Fruit fly (Drosophila melanogaster) whole organism, embryonic: ENCODE data around the gene CG17744.

Source experiments
- Abd-B ChIP-seq: fragments of 200-800 bp; sonication (Bioruptor generic); optimal IDR thresholded peaks from 2 replicates; lab custom pipeline; 2018; ENCODE audit warnings: missing biosample characterization, mild to moderate bottlenecking, missing genetic modification characterization, moderate library complexity
- Atf-2 ChIP-seq: fragments of 200-800 bp; sonication (Bioruptor generic); optimal IDR thresholded peaks from 2 replicates; lab custom pipeline; 2016; ENCODE audit warnings: missing biosample characterization, missing genetic modification characterization
- CG10654 ChIP-seq: fragments of 200-800 bp; sonication (Bioruptor generic); optimal IDR thresholded peaks from 2 replicates; lab custom pipeline; 2016; ENCODE audit warnings: missing biosample characterization, missing genetic modification characterization
- CG11398 ChIP-seq: fragments of 200-800 bp; sonication (Bioruptor generic); optimal IDR thresholded peaks from 2 replicates; lab custom pipeline; 2016; ENCODE audit warnings: missing biosample characterization, missing genetic modification characterization
- CG11560 ChIP-seq: fragments of 200-800 bp; sonication (Bioruptor generic); IDR thresholded peaks from 3 replicates; pipeline ENCODE4 v1.3.6; 2022; ENCODE audit warnings: missing biosample characterization, missing genetic modification characterization
- CG14441 ChIP-seq: fragments of 200-800 bp; sonication (Bioruptor generic); IDR thresholded peaks from 2 replicates; pipeline ENCODE4 v1.3.6; 2022; ENCODE audit warnings: missing biosample characterization, missing genetic modification characterization
- CG1647 ChIP-seq: fragments of 200-800 bp; sonication (Bioruptor generic); optimal IDR thresholded peaks from 3 replicates; lab custom pipeline; 2016; ENCODE audit warnings: missing biosample characterization, missing genetic modification characterization
- CG16863 ChIP-seq: fragments of 200-800 bp; sonication (Bioruptor generic); optimal IDR thresholded peaks from 3 replicates; lab custom pipeline; 2016; ENCODE audit warnings: missing biosample characterization, missing genetic modification characterization
- CG18011 ChIP-seq: fragments of 200-800 bp; sonication (Bioruptor generic); optimal IDR thresholded peaks from 2 replicates; lab custom pipeline; 2017; ENCODE audit warnings: missing biosample characterization, missing genetic modification characterization, mild to moderate bottlenecking, moderate library complexity, missing genotype
- CG1832 ChIP-seq: fragments of 200-800 bp; sonication (Bioruptor generic); optimal IDR thresholded peaks from 2 replicates; lab custom pipeline; 2017; ENCODE audit warnings: missing biosample characterization, mild to moderate bottlenecking, missing genetic modification characterization, inconsistent platforms
- CG18599 ChIP-seq: fragments of 200-800 bp; sonication (Bioruptor generic); optimal IDR thresholded peaks from 3 replicates; lab custom pipeline; 2017; ENCODE audit warnings: missing biosample characterization, missing genetic modification characterization, mild to moderate bottlenecking, moderate library complexity, missing genetic modification reagents
- CG2678 ChIP-seq: fragments of 200-800 bp; sonication (Bioruptor generic); optimal IDR thresholded peaks from 3 replicates; lab custom pipeline; 2019; ENCODE audit warnings: missing biosample characterization, mild to moderate bottlenecking, missing genetic modification characterization, moderate library complexity
- CG32772 ChIP-seq: fragments of 200-800 bp; sonication (Bioruptor generic); IDR thresholded peaks from 2 replicates; pipeline ENCODE4 v1.3.6; 2022; ENCODE audit warnings: missing biosample characterization, missing genetic modification characterization
- CG4328 ChIP-seq: fragments of 200-800 bp; sonication (Bioruptor generic); optimal IDR thresholded peaks from 3 replicates; lab custom pipeline; 2017; ENCODE audit warnings: missing biosample characterization, missing genetic modification reagents, missing genetic modification characterization
- CG6175 ChIP-seq: fragments of 200-800 bp; sonication (Bioruptor generic); IDR thresholded peaks from 3 replicates; pipeline ENCODE4 v1.3.6; 2022; ENCODE audit warnings: missing biosample characterization, missing genetic modification characterization
- CG6813 ChIP-seq: fragments of 200-800 bp; sonication (Bioruptor generic); optimal IDR thresholded peaks from 2 replicates; lab custom pipeline; 2017; ENCODE audit warnings: missing biosample characterization, missing genetic modification characterization, mild to moderate bottlenecking, moderate library complexity, missing genetic modification reagents
- CG6854 ChIP-seq: fragments of 200-800 bp; sonication (Bioruptor generic); optimal IDR thresholded peaks from 3 replicates; lab custom pipeline; 2017; ENCODE audit warnings: missing biosample characterization, mild to moderate bottlenecking, missing genetic modification characterization
- CG7372 ChIP-seq: fragments of 200-800 bp; sonication (Bioruptor generic); IDR thresholded peaks from 2 replicates; pipeline ENCODE4 v1.3.6; 2022; ENCODE audit warnings: missing biosample characterization, missing genetic modification characterization
- CG9215 ChIP-seq: fragments of 200-800 bp; sonication (Bioruptor generic); IDR thresholded peaks from 2 replicates; pipeline ENCODE4 v1.3.6; 2022; ENCODE audit warnings: missing biosample characterization, missing genetic modification characterization
- CG9609 ChIP-seq: fragments of 200-800 bp; sonication (Bioruptor generic); optimal IDR thresholded peaks from 3 replicates; lab custom pipeline; 2016; ENCODE audit warnings: missing biosample characterization, missing genetic modification characterization
- CG9727 ChIP-seq: fragments of 200-800 bp; sonication (Bioruptor generic); optimal IDR thresholded peaks from 3 replicates; lab custom pipeline; 2017; ENCODE audit warnings: missing biosample characterization, mild to moderate bottlenecking, missing genetic modification characterization
- CG9932 ChIP-seq: fragments of 200-800 bp; sonication (Bioruptor generic); IDR thresholded peaks from 2 replicates; pipeline ENCODE4 v1.3.6; 2022; ENCODE audit warnings: missing biosample characterization, missing genetic modification characterization
- Camta ChIP-seq: fragments of 200-800 bp; sonication (Bioruptor generic); optimal IDR thresholded peaks from 2 replicates; lab custom pipeline; 2016; ENCODE audit warnings: missing biosample characterization, missing genetic modification characterization
- Doc3 ChIP-seq: fragments of 200-800 bp; sonication (Bioruptor generic); IDR thresholded peaks from 3 replicates; pipeline ENCODE4 v1.3.6; 2022; ENCODE audit warnings: missing biosample characterization, missing genetic modification characterization; ENCODE audit not compliant: partially characterized antibody
- Drgx ChIP-seq: fragments of 200-800 bp; sonication (Bioruptor generic); IDR thresholded peaks from 2 replicates; pipeline ENCODE4 v1.3.6; 2022; ENCODE audit warnings: missing biosample characterization, missing genetic modification characterization
- Fer3 ChIP-seq: fragments of 200-800 bp; sonication (Bioruptor generic); optimal IDR thresholded peaks from 2 replicates; lab custom pipeline; 2018; ENCODE audit warnings: missing biosample characterization, mild to moderate bottlenecking, missing genetic modification characterization, moderate library complexity
- HLH4C ChIP-seq: fragments of 200-800 bp; sonication (Bioruptor generic); IDR thresholded peaks from 3 replicates; pipeline ENCODE4 v1.3.6; 2022; ENCODE audit warnings: missing biosample characterization, missing genetic modification characterization; ENCODE audit not compliant: partially characterized antibody
- Kr ChIP-seq: fragments of 200-800 bp; sonication (Bioruptor generic); optimal IDR thresholded peaks from 2 replicates; lab custom pipeline; 2017; ENCODE audit warnings: missing biosample characterization, mild to moderate bottlenecking, missing genetic modification characterization
- Lhr ChIP-seq: fragments of 200-800 bp; sonication (Bioruptor generic); optimal IDR thresholded peaks from 3 replicates; lab custom pipeline; 2017; ENCODE audit warnings: mild to moderate bottlenecking, missing biosample characterization, missing genetic modification reagents, missing genetic modification characterization
- MBD-R2 ChIP-seq: fragments of 200-800 bp; sonication (Bioruptor generic); IDR thresholded peaks from 2 replicates; pipeline ENCODE4 v1.3.6; 2022; ENCODE audit warnings: missing biosample characterization, missing genetic modification characterization
- NFAT ChIP-seq: fragments of 200-800 bp; sonication (Bioruptor generic); IDR thresholded peaks from 2 replicates; pipeline ENCODE4 v1.3.6; 2022; ENCODE audit warnings: missing biosample characterization, missing genetic modification characterization
- Optix ChIP-seq: fragments of 200-800 bp; sonication (Bioruptor generic); IDR thresholded peaks from 3 replicates; pipeline ENCODE4 v1.3.6; 2022; ENCODE audit warnings: missing biosample characterization, missing genetic modification characterization
- Pdp1 ChIP-seq, 2 experiments: fragments of 200-800 bp; sonication (Bioruptor generic); optimal IDR thresholded peaks; 3 replicates each; lab custom pipeline; 2016; ENCODE audit warnings: missing biosample characterization in 2 of 2, missing genetic modification characterization in 2 of 2, mild to moderate bottlenecking in 1 of 2, moderate library complexity in 1 of 2
- Poxn ChIP-seq: fragments of 200-800 bp; sonication (Bioruptor generic); IDR thresholded peaks from 2 replicates; pipeline ENCODE4 v1.3.6; 2022; ENCODE audit warnings: missing biosample characterization, missing genetic modification characterization
- Ptx1 ChIP-seq: fragments of 200-800 bp; sonication (Bioruptor generic); IDR thresholded peaks from 2 replicates; pipeline ENCODE4 v1.3.6; 2022; ENCODE audit warnings: missing biosample characterization, missing genetic modification characterization
- YL-1 ChIP-seq: fragments of 200-800 bp; sonication (Bioruptor generic); optimal IDR thresholded peaks from 3 replicates; lab custom pipeline; 2017; ENCODE audit warnings: missing biosample characterization, mild to moderate bottlenecking, missing genetic modification characterization
- az2 ChIP-seq: fragments of 200-800 bp; sonication (Bioruptor generic); optimal IDR thresholded peaks from 3 replicates; lab custom pipeline; 2016; ENCODE audit warnings: missing biosample characterization, missing genetic modification characterization
- caup ChIP-seq: fragments of 200-800 bp; sonication (Bioruptor generic); optimal IDR thresholded peaks from 3 replicates; lab custom pipeline; 2017; ENCODE audit warnings: missing biosample characterization, mild to moderate bottlenecking, missing genetic modification characterization, moderate library complexity; ENCODE audit not compliant: severe bottlenecking
- crol ChIP-seq: fragments of 200-800 bp; sonication (Bioruptor generic); IDR thresholded peaks from 2 replicates; pipeline ENCODE4 v1.3.6; 2022; ENCODE audit warnings: missing biosample characterization, missing genetic modification characterization
- eyg ChIP-seq: fragments of 200-800 bp; sonication (Bioruptor generic); optimal IDR thresholded peaks from 3 replicates; lab custom pipeline; 2016; ENCODE audit warnings: missing biosample characterization, missing genetic modification characterization
- ftz-f1 ChIP-seq: fragments of 200-800 bp; sonication (Bioruptor generic); optimal IDR thresholded peaks from 2 replicates; lab custom pipeline; 2016; ENCODE audit warnings: missing biosample characterization, missing genetic modification characterization
- gsb ChIP-seq: fragments of 200-800 bp; sonication (Bioruptor generic); IDR thresholded peaks from 2 replicates; pipeline ENCODE4 v1.3.6; 2022; ENCODE audit warnings: missing biosample characterization, missing genetic modification characterization
- insv ChIP-seq, 2 experiments: fragments of 200-800 bp; sonication (Bioruptor generic); optimal IDR thresholded peaks; 3 replicates each; lab custom pipeline; 2016 to 2018; ENCODE audit warnings: missing biosample characterization in 2 of 2, missing genetic modification characterization in 2 of 2
- jigr1 ChIP-seq: fragments of 200-800 bp; sonication (Bioruptor generic); IDR thresholded peaks from 3 replicates; pipeline ENCODE4 v1.3.6; 2022; ENCODE audit warnings: missing biosample characterization, missing genetic modification characterization
- kah ChIP-seq: fragments of 200-800 bp; sonication (Bioruptor generic); optimal IDR thresholded peaks from 2 replicates; lab custom pipeline; 2018; ENCODE audit warnings: missing biosample characterization, mild to moderate bottlenecking, missing genetic modification characterization
- klu ChIP-seq: fragments of 200-800 bp; sonication (Bioruptor generic); IDR thresholded peaks from 2 replicates; pipeline ENCODE4 v1.3.6; 2022; ENCODE audit warnings: missing biosample characterization, missing genetic modification characterization
- nerfin-1 ChIP-seq: fragments of 200-800 bp; sonication (Bioruptor generic); optimal IDR thresholded peaks from 3 replicates; lab custom pipeline; 2019; ENCODE audit warnings: missing biosample characterization, mild to moderate bottlenecking, missing genetic modification characterization, moderate library complexity
- nerfin-2 ChIP-seq: fragments of 200-800 bp; sonication (Bioruptor generic); IDR thresholded peaks from 2 replicates; pipeline ENCODE4 v1.3.6; 2022; ENCODE audit warnings: missing biosample characterization, missing genetic modification characterization; ENCODE audit not compliant: partially characterized antibody
- pita ChIP-seq: fragments of 200-800 bp; sonication (Bioruptor generic); optimal IDR thresholded peaks from 2 replicates; lab custom pipeline; 2017; ENCODE audit warnings: missing biosample characterization, mild to moderate bottlenecking, missing genetic modification characterization
- run ChIP-seq: fragments of 200-800 bp; sonication (Bioruptor generic); optimal IDR thresholded peaks from 3 replicates; lab custom pipeline; 2018; ENCODE audit warnings: missing biosample characterization, mild to moderate bottlenecking, missing genetic modification characterization

The CG17744 gene

dm6 chr3L:7013568-7014305 lies 12.9 kb downstream of the CG17744 start (continued):
- TF ChIP-seq kah (GFP tag; lab: Kevin White, UChicago) (no peak), nerfin-2 (no peak), pita (GFP tag; lab: Kevin White, UChicago) (no peak), CG9932 (GFP tag; lab: Robert Waterston, UW) (peak; percentile 46), CG6813 (no peak), CG9727 (GFP tag; lab: Kevin White, UChicago) (peak; percentile 33), gsb (GFP tag; lab: Robert Waterston, UW) (no peak), NFAT (GFP tag; lab: Robert Waterston, UW) (peak; percentile 57), Ptx1 (GFP tag; lab: Robert Waterston, UW) (peak; percentile 40), CG6854 (GFP tag; lab: Kevin White, UChicago) (no peak), HLH4C (no peak), Doc3 (GFP tag; lab: Robert Waterston, UW) (no peak), CG2678 (tag; lab: Kevin White, UChicago) (peak; percentile 16), ftz-f1 (GFP tag; lab: Kevin White, UChicago) (no peak), run (tag; lab: Kevin White, UChicago) (no peak), Abd-B (GFP tag; lab: Kevin White, UChicago) (no peak), Optix (GFP tag; lab: Robert Waterston, UW) (no peak), Kr (no peak), YL-1 (no peak), CG10654 (no peak), eyg (GFP tag; lab: Kevin White, UChicago) (no peak), Camta (GFP tag; lab: Kevin White, UChicago) (no peak), CG16863 (no peak), CG14441 (GFP tag; lab: Robert Waterston, UW) (peak; percentile 71), jigr1 (GFP tag; lab: Robert Waterston, UW) (no peak), CG9609 (no peak), Drgx (GFP tag; lab: Robert Waterston, UW) (peak; percentile 27; the same call in 1 of the 2 replicates), caup (GFP tag; lab: Kevin White, UChicago) (peak; percentile 35), klu (GFP tag; lab: Robert Waterston, UW) (no peak), Atf-2 (no peak), MBD-R2 (GFP tag; lab: Robert Waterston, UW) (no peak), CG18599 (GFP tag; lab: Kevin White, UChicago) (peak; percentile 5), CG1832 (GFP tag; lab: Kevin White, UChicago) (no peak), CG6175 (GFP tag; lab: Robert Waterston, UW) (peak; percentile 40; the same call in 1 of the 3 replicates), CG11398 (no peak), CG1647 (GFP tag; lab: Kevin White, UChicago) (no peak), CG11560 (no peak), crol (no peak), CG32772 (GFP tag; lab: Robert Waterston, UW) (peak; percentile 38; the same call in 1 of the 2 replicates), insv (GFP tag; optimal IDR thresholded peaks at IDR 0.05; lab: Kevin White, UChicago) (no peak), CG7372 (peak; percentile 63; the same call in 1 of the 2 replicates), CG9215 (GFP tag; lab: Robert Waterston, UW) (no peak), CG4328 (GFP tag; lab: Kevin White, UChicago) (no peak), Lhr (GFP tag; lab: Kevin White, UChicago) (no peak), Poxn (GFP tag; lab: Robert Waterston, UW) (no peak), nerfin-1 (tag; lab: Kevin White, UChicago) (no peak), Fer3 (tag; lab: Kevin White, UChicago) (no peak), Pdp1 (GFP tag; optimal IDR thresholded peaks at IDR 0.05; lab: Kevin White, UChicago) (no peak), CG18011 (GFP tag; lab: Kevin White, UChicago) (peak; percentile 11), az2 (GFP tag; lab: Kevin White, UChicago) (no peak)
